Worm (Caenorhabditis elegans): ENCODE data around the gene npr-16.

DNA sequence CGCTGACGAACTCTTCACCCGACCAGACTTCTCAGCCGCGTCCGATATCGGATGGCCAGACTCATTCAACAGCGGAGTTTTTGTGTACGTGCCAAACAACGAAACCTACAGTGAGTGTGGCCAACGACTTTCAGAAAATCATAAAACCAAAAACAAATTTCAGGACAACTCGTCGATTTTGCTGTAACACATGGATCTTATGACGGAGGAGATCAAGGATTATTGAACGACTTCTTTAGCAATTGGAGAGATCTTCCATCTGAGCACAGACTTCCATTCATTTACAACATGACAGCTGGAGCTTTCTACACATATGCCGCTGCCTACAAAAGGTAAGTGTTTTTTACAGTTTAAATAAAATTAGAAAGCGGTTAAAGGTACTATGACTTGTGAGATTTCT is 19.5 kb downstream of the npr-16 start:
- no peak for TF ChIP-seq lir-3 (tag; optimal IDR thresholded peaks at IDR 0.05)
- no peak for TF ChIP-seq hlh-30 (tag; optimal IDR thresholded peaks at IDR 0.05; ENCODE audit: insufficient read depth)
- TF ChIP-seq spr-3 (GFP tag; optimal IDR thresholded peaks at IDR 0.05), result no peak

Measured in whole organism, L4 larva.